Fruit fly (Drosophila melanogaster) whole organism, embryonic: ENCODE measurements around the gene mRpL3.

Source experiments
- B-H1 ChIP-seq: fragments of 200-800 bp; sonication (Bioruptor generic); IDR thresholded peaks from 3 replicates; pipeline ENCODE4 v1.3.6; 2022; ENCODE audit warnings: missing biosample characterization, missing genetic modification characterization
- CG10209 ChIP-seq: fragments of 200-800 bp; sonication (Bioruptor generic); optimal IDR thresholded peaks from 3 replicates; lab custom pipeline; 2017; ENCODE audit warnings: missing biosample characterization, mild to moderate bottlenecking, missing genetic modification characterization, missing genetic modification reagents
- CG10654 ChIP-seq: fragments of 200-800 bp; sonication (Bioruptor generic); optimal IDR thresholded peaks from 2 replicates; lab custom pipeline; 2016; ENCODE audit warnings: missing biosample characterization, missing genetic modification characterization
- CG11247 ChIP-seq: fragments of 200-800 bp; sonication (Bioruptor generic); IDR thresholded peaks from 2 replicates; pipeline ENCODE4 v1.3.6; 2022; ENCODE audit warnings: missing biosample characterization, missing genetic modification characterization
- CG12155 ChIP-seq: fragments of 200-800 bp; sonication (Bioruptor generic); optimal IDR thresholded peaks from 3 replicates; lab custom pipeline; 2016; ENCODE audit warnings: missing biosample characterization, missing genetic modification characterization
- CG1233 ChIP-seq: fragments of 200-800 bp; sonication (Bioruptor generic); optimal IDR thresholded peaks from 4 replicates; lab custom pipeline; 2018; ENCODE audit warnings: missing biosample characterization, mild to moderate bottlenecking, missing genetic modification characterization
- CG16863 ChIP-seq: fragments of 200-800 bp; sonication (Bioruptor generic); optimal IDR thresholded peaks from 3 replicates; lab custom pipeline; 2016; ENCODE audit warnings: missing biosample characterization, missing genetic modification characterization
- CG18262 ChIP-seq: fragments of 200-800 bp; optimal IDR thresholded peaks from 3 replicates; lab custom pipeline; 2019; ENCODE audit warnings: missing biosample characterization, mild to moderate bottlenecking, missing genetic modification characterization, moderate library complexity
- CG2202 ChIP-seq: fragments of 200-800 bp; sonication (Bioruptor generic); optimal IDR thresholded peaks from 2 replicates; lab custom pipeline; 2018; ENCODE audit warnings: missing biosample characterization, mild to moderate bottlenecking, missing genetic modification characterization
- CG32767 ChIP-seq: fragments of 200-800 bp; sonication (Bioruptor generic); IDR thresholded peaks from 2 replicates; pipeline ENCODE4 v1.3.6; 2022; ENCODE audit warnings: missing biosample characterization, missing genetic modification characterization
- CG3281 ChIP-seq: fragments of 200-800 bp; sonication (Bioruptor generic); optimal IDR thresholded peaks from 3 replicates; lab custom pipeline; 2017; ENCODE audit warnings: missing biosample characterization, mild to moderate bottlenecking, missing genetic modification characterization
- CG34376 ChIP-seq: fragments of 200-800 bp; sonication (Bioruptor generic); optimal IDR thresholded peaks from 2 replicates; lab custom pipeline; 2018; ENCODE audit warnings: missing biosample characterization, mild to moderate bottlenecking, missing genetic modification characterization
- CG43689 ChIP-seq: fragments of 200-800 bp; sonication (Bioruptor generic); IDR thresholded peaks from 2 replicates; pipeline ENCODE4 v1.3.6; 2022; ENCODE audit warnings: missing biosample characterization, missing genetic modification characterization
- CG6254 ChIP-seq: fragments of 200-800 bp; sonication (Bioruptor generic); optimal IDR thresholded peaks from 3 replicates; lab custom pipeline; 2017; ENCODE audit warnings: mild to moderate bottlenecking, missing biosample characterization, missing genetic modification reagents, missing genetic modification characterization
- CG7745 ChIP-seq: fragments of 200-800 bp; sonication (Bioruptor generic); optimal IDR thresholded peaks from 2 replicates; lab custom pipeline; 2018; ENCODE audit warnings: missing biosample characterization, mild to moderate bottlenecking, missing genetic modification characterization, moderate library complexity
- CG8388 ChIP-seq: fragments of 200-800 bp; sonication (Bioruptor generic); optimal IDR thresholded peaks from 2 replicates; lab custom pipeline; 2019; ENCODE audit warnings: missing biosample characterization, mild to moderate bottlenecking, missing genetic modification characterization, moderate library complexity
- CG9609 ChIP-seq: fragments of 200-800 bp; sonication (Bioruptor generic); optimal IDR thresholded peaks from 3 replicates; lab custom pipeline; 2016; ENCODE audit warnings: missing biosample characterization, missing genetic modification characterization
- CG9876 ChIP-seq: fragments of 200-800 bp; sonication (Bioruptor generic); optimal IDR thresholded peaks from 2 replicates; lab custom pipeline; 2016; ENCODE audit warnings: missing biosample characterization, missing genetic modification characterization
- Dref ChIP-seq: fragments of 200-800 bp; sonication (Bioruptor generic); IDR thresholded peaks from 2 replicates; pipeline ENCODE4 v1.3.6; 2022; ENCODE audit warnings: missing biosample characterization, missing genetic modification characterization
- E2f2 ChIP-seq: fragments of 200-800 bp; sonication (Bioruptor generic); IDR thresholded peaks from 2 replicates; pipeline ENCODE4 v1.3.6; 2022; ENCODE audit warnings: missing biosample characterization, missing genetic modification characterization
- HHEX ChIP-seq: fragments of 200-800 bp; sonication (Bioruptor generic); optimal IDR thresholded peaks from 3 replicates; lab custom pipeline; 2017; ENCODE audit warnings: missing biosample characterization, mild to moderate bottlenecking, missing genetic modification characterization, missing genetic modification reagents
- HLH54F ChIP-seq: fragments of 200-800 bp; sonication (Bioruptor generic); optimal IDR thresholded peaks from 3 replicates; lab custom pipeline; 2016; ENCODE audit warnings: missing biosample characterization, missing genetic modification characterization
- Hsf ChIP-seq: fragments of 200-800 bp; sonication (Bioruptor generic); optimal IDR thresholded peaks from 3 replicates; lab custom pipeline; 2016; ENCODE audit warnings: missing biosample characterization, missing genetic modification characterization
- MTF-1 ChIP-seq: fragments of 200-800 bp; sonication (Bioruptor generic); optimal IDR thresholded peaks from 2 replicates; lab custom pipeline; 2018; ENCODE audit warnings: missing biosample characterization, mild to moderate bottlenecking, missing genetic modification characterization, borderline replicate concordance
- Med ChIP-seq: fragments of 200-800 bp; sonication (Bioruptor generic); peaks from one replicate; lab custom pipeline; 2016; ENCODE audit warnings: missing biosample characterization, missing genetic modification characterization, mild to moderate bottlenecking, inconsistent platforms, moderate library complexity
- Nf-YA ChIP-seq: fragments of 200-800 bp; sonication (Bioruptor generic); IDR thresholded peaks from 2 replicates; pipeline ENCODE4 v1.3.6; 2022; ENCODE audit warnings: missing biosample characterization, missing genetic modification characterization
- Optix ChIP-seq: fragments of 200-800 bp; sonication (Bioruptor generic); IDR thresholded peaks from 3 replicates; pipeline ENCODE4 v1.3.6; 2022; ENCODE audit warnings: missing biosample characterization, missing genetic modification characterization
- Side ChIP-seq: fragments of 200-800 bp; sonication (Bioruptor generic); optimal IDR thresholded peaks from 2 replicates; lab custom pipeline; 2016; ENCODE audit warnings: missing biosample characterization, missing genetic modification characterization
- Sry-β ChIP-seq: fragments of 200-800 bp; sonication (Bioruptor generic); optimal IDR thresholded peaks from 2 replicates; lab custom pipeline; 2018; ENCODE audit warnings: missing biosample characterization, mild to moderate bottlenecking, missing genetic modification characterization, moderate library complexity
- ap ChIP-seq: fragments of 200-800 bp; sonication (Bioruptor generic); IDR thresholded peaks from 2 replicates; pipeline ENCODE4 v1.3.6; 2022; ENCODE audit warnings: missing biosample characterization, missing genetic modification characterization
- ash1 ChIP-seq: fragments of 200-800 bp; sonication (Bioruptor generic); optimal IDR thresholded peaks from 2 replicates; lab custom pipeline; 2018; ENCODE audit warnings: missing biosample characterization, mild to moderate bottlenecking, missing genetic modification characterization
- bbx ChIP-seq: fragments of 200-800 bp; sonication (Bioruptor generic); IDR thresholded peaks from 2 replicates; pipeline ENCODE4 v1.3.6; 2022; ENCODE audit warnings: missing biosample characterization, missing genetic modification characterization; ENCODE audit not compliant: partially characterized antibody
- cad ChIP-seq: fragments of >200 bp; optimal IDR thresholded peaks from 2 replicates; lab custom pipeline; 2017; ENCODE audit warnings: missing biosample characterization, missing genetic modification characterization
- caup ChIP-seq: fragments of 200-800 bp; sonication (Bioruptor generic); optimal IDR thresholded peaks from 3 replicates; lab custom pipeline; 2017; ENCODE audit warnings: missing biosample characterization, mild to moderate bottlenecking, missing genetic modification characterization, moderate library complexity; ENCODE audit not compliant: severe bottlenecking
- chinmo ChIP-seq: fragments of 200-800 bp; sonication (Bioruptor generic); IDR thresholded peaks from 4 replicates; pipeline ENCODE4 v1.3.6; 2022; ENCODE audit warnings: missing biosample characterization, missing genetic modification characterization; ENCODE audit not compliant: partially characterized antibody
- dimm ChIP-seq: fragments of 200-800 bp; sonication (Bioruptor generic); IDR thresholded peaks from 2 replicates; pipeline ENCODE4 v1.3.6; 2022; ENCODE audit warnings: missing biosample characterization, missing genetic modification characterization
- dmrt11E ChIP-seq: fragments of 200-800 bp; sonication (Bioruptor generic); optimal IDR thresholded peaks from 3 replicates; lab custom pipeline; 2018; ENCODE audit warnings: missing biosample characterization, mild to moderate bottlenecking, missing genetic modification characterization, moderate library complexity
- eyg ChIP-seq: fragments of 200-800 bp; sonication (Bioruptor generic); optimal IDR thresholded peaks from 3 replicates; lab custom pipeline; 2016; ENCODE audit warnings: missing biosample characterization, missing genetic modification characterization
- fd3F ChIP-seq: fragments of 200-800 bp; sonication (Bioruptor generic); optimal IDR thresholded peaks from 2 replicates; lab custom pipeline; 2018; ENCODE audit warnings: missing biosample characterization, mild to moderate bottlenecking, missing genetic modification characterization, moderate library complexity
- grn ChIP-seq: fragments of 200-800 bp; sonication (Bioruptor generic); optimal IDR thresholded peaks from 3 replicates; lab custom pipeline; 2017; ENCODE audit warnings: missing biosample characterization, missing genetic modification characterization
- ind ChIP-seq: fragments of 200-800 bp; sonication (Bioruptor generic); optimal IDR thresholded peaks from 3 replicates; lab custom pipeline; 2016; ENCODE audit warnings: missing biosample characterization, missing genetic modification characterization
- jumu ChIP-seq: fragments of 200-800 bp; sonication (Bioruptor generic); optimal IDR thresholded peaks from 3 replicates; lab custom pipeline; 2016; ENCODE audit warnings: missing biosample characterization, missing genetic modification characterization
- nerfin-2 ChIP-seq: fragments of 200-800 bp; sonication (Bioruptor generic); IDR thresholded peaks from 2 replicates; pipeline ENCODE4 v1.3.6; 2022; ENCODE audit warnings: missing biosample characterization, missing genetic modification characterization; ENCODE audit not compliant: partially characterized antibody
- scrt ChIP-seq: fragments of 200-800 bp; sonication (Bioruptor generic); optimal IDR thresholded peaks from 2 replicates; lab custom pipeline; 2018; ENCODE audit warnings: missing biosample characterization, mild to moderate bottlenecking, missing genetic modification characterization, moderate library complexity
- shn ChIP-seq: fragments of 200-800 bp; sonication (Bioruptor generic); optimal IDR thresholded peaks from 3 replicates; lab custom pipeline; 2016; ENCODE audit warnings: missing biosample characterization, missing genetic modification characterization
- sr ChIP-seq: fragments of 200-800 bp; sonication (Bioruptor generic); IDR thresholded peaks from 3 replicates; pipeline ENCODE4 v1.3.6; 2022; ENCODE audit warnings: missing biosample characterization, missing genetic modification characterization
- tna ChIP-seq: fragments of 200-800 bp; sonication (Bioruptor generic); IDR thresholded peaks from 2 replicates; pipeline ENCODE4 v1.3.6; 2022; ENCODE audit warnings: missing biosample characterization, missing genetic modification characterization; ENCODE audit not compliant: partially characterized antibody
- vvl ChIP-seq: fragments of 200-800 bp; sonication (Bioruptor generic); IDR thresholded peaks from 2 replicates; pipeline ENCODE4 v1.3.6; 2022; ENCODE audit warnings: missing biosample characterization, missing genetic modification characterization
- zf30C ChIP-seq: fragments of 200-800 bp; sonication (Bioruptor generic); optimal IDR thresholded peaks from 3 replicates; lab custom pipeline; 2018; ENCODE audit warnings: missing biosample characterization, mild to moderate bottlenecking, missing genetic modification characterization

The mRpL3 gene

DNA sequence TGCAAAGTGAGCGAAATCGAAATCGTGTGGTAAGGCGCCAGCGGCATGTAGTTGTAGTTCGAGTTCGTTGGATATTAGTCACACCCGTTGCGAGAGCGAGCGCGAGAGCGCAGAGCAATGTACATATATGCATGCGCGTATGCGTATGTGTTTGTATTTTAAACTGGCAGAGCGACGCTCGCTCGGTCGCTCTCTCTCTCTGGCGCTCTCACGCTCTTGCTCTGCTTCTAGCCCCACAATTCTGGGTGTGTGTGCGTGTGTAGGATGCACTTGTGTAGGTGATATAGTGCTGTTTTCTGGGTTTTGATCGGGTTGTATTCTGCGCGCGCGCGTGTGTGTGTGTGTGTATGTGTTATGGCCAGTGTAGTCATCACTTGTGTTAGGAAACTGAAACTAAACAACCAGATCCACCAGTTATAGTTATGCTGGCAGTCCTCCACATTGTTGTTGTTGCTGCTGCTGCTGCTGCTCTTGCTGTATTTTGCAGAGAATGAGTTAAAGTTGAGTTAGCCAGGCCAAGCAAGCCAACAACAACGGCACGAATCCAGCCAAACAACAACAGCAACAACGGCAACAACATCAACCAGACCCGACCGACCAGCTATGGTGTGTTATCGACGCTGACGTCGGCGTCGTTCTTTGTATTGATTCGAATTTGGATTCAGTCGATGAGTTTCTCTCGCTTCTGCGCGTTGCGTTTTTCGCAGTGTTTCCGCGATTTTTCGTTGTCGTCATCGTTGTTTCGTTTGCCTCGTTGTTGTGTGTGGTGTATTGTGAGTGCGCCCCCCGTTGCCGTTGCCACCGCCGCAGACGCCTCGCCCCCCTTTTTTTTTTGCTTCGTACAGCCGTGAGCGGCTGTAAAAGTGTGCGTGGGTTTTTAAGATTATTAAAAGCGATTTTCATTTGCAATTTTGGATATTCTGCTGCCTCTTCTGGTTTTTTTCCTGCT, 50.9 kb downstream of the mRpL3 start (continued):
- TF ChIP-seq CG34376 (GFP tag; lab: Kevin White, UChicago) (peak; percentile 73), CG12155 (GFP tag; lab: Kevin White, UChicago) (no peak), E2f2 (GFP tag; lab: Robert Waterston, UW) (no peak), CG6254 (no peak), CG32767 (GFP tag; lab: Robert Waterston, UW) (no peak), dmrt11E (tag; lab: Kevin White, UChicago) (no peak), CG3281 (no peak), ind (GFP tag; lab: Kevin White, UChicago) (no peak), CG9609 (no peak), vvl (GFP tag; lab: Robert Waterston, UW) (no peak), CG11247 (GFP tag; lab: Robert Waterston, UW) (no peak), CG10654 (no peak), jumu (no peak), bbx (GFP tag; lab: Robert Waterston, UW) (peak; percentile 12; the same call in 1 of the 2 replicates), Hsf (GFP tag; lab: Kevin White, UChicago) (no peak), CG8388 (no peak), CG43689 (GFP tag; lab: Robert Waterston, UW) (no peak), cad (no peak), dimm (GFP tag; lab: Robert Waterston, UW) (no peak), zf30C (GFP tag; lab: Kevin White, UChicago) (peak; percentile 26), CG2202 (no peak), CG18262 (no peak), grn (GFP tag; lab: Kevin White, UChicago) (no peak), ap (GFP tag; lab: Robert Waterston, UW) (no peak), shn (peak; percentile 2), sr (GFP tag; lab: Robert Waterston, UW) (peak; percentile 82), tna (GFP tag; lab: Robert Waterston, UW) (no peak), Side (no peak), Med (GFP tag; lab: Kevin White, UChicago) (peak; percentile 32), Sry-β (GFP tag; lab: Kevin White, UChicago) (no peak), Nf-YA (GFP tag; lab: Robert Waterston, UW) (no peak), CG1233 (GFP tag; lab: Kevin White, UChicago) (no peak), HLH54F (GFP tag; lab: Kevin White, UChicago) (no peak), chinmo (peak; percentile 96), CG7745 (tag; lab: Kevin White, UChicago) (no peak), scrt (GFP tag; lab: Kevin White, UChicago) (no peak), HHEX (GFP tag; lab: Kevin White, UChicago) (no peak), MTF-1 (GFP tag; lab: Kevin White, UChicago) (no peak), eyg (GFP tag; lab: Kevin White, UChicago) (no peak), CG9876 (no peak), fd3F (GFP tag; lab: Kevin White, UChicago) (no peak), B-H1 (GFP tag; lab: Robert Waterston, UW) (no peak; the same call in 2 of the 3 replicates), CG16863 (GFP tag; lab: Kevin White, UChicago) (no peak), Dref (GFP tag; lab: Robert Waterston, UW) (no peak; the same call in 1 of the 2 replicates), Optix (GFP tag; lab: Robert Waterston, UW) (no peak), nerfin-2 (no peak), caup (GFP tag; lab: Kevin White, UChicago) (no peak), CG10209 (GFP tag; lab: Kevin White, UChicago) (no peak), ash1 (GFP tag; lab: Kevin White, UChicago) (no peak)
